Worm (Caenorhabditis elegans): ENCODE measurements around the gene C26E1.2.

C26E1.2 gene

ce11 chrV:13282958-13283357 lies 22.0 kb upstream of the C26E1.2 start:
- TF ChIP-seq attf-6 (GFP tag; IDR thresholded peaks at IDR 0.05) (no peak), hsf-1 (GFP tag; IDR thresholded peaks at IDR 0.05) (no peak)

DNA sequence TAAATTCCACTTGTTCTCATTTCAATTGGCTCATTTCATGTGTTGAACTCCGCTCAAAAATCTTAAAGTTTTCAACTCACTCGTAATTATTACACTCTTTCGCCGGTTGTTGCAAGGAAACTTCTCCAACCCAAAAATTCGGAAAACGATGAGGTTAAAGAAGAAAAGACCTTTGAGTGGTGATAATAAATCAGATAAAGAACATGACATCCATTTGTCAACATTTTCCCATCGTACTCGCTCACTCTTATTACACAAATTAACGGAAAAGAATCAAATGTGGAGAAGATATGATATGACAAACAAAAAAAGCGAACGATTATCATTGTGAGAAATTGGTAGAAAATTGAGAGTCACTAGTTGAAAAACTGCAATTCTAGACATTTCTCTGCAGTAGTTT lies 19.7 kb upstream of the C26E1.2 start:
- TF ChIP-seq ztf-26 (tag; optimal IDR thresholded peaks at IDR 0.05) (no peak), snpc-3.4 (tag; optimal IDR thresholded peaks at IDR 0.05) (no peak)

DNA sequence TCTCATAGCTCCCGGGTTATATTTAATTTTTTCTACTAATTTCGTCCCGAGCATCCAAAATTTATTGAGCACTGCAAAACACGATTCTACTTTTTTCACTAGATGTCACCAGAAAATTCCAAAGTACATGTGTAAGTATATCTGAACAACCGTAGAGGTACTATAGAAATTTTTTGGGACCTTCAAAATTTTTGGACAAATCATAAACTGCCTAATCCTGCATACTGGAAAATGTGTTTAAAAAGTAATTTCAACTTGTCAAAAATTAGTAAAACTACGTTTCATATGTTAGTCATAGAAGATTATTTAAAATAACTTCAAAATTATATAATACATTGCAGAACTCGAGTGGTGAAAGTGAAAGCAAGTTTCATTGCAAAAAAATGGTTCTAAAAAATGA lies 18.4 kb upstream of the C26E1.2 start:
- TF ChIP-seq egl-18 (GFP tag; IDR thresholded peaks at IDR 0.05) (no peak), mes-4 (tag; optimal IDR thresholded peaks at IDR 0.05) (no peak), somi-1 (GFP tag; optimal IDR thresholded peaks at IDR 0.05) (no peak), cebp-2 (GFP tag; IDR thresholded peaks at IDR 0.05) (no peak), ccch-3 (GFP tag; optimal IDR thresholded peaks at IDR 0.05) (no peak), B0019.2 (GFP tag; conservative IDR thresholded peaks at IDR 0.05) (no peak), hlh-26 (GFP tag; conservative IDR thresholded peaks at IDR 0.05) (no peak), nhr-90 (tag; optimal IDR thresholded peaks at IDR 0.05) (no peak)

DNA sequence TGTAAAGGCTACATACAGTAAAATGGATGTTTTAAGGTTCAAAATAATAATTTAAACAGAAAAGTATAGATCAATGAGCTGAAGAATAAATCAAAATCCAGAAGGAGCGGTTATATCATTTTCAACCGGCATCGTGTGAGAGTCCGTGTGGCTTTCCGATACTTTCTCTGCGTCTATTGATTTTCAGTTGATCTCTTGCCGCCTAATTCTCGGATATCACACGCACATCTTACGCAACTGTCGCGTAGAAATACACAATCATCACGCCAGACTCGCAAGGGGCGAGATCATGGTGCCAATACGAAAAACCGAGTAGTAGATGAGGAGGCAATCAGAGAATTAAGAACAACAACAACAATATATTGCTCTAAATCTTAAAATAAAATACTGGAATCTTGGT lies 16.1 kb upstream of the C26E1.2 start:
- TF ChIP-seq F55B11.4 (tag; optimal IDR thresholded peaks at IDR 0.05; ENCODE audit: borderline replicate concordance, insufficient read depth) (no peak), hmg-1.2 (GFP tag; IDR thresholded peaks at IDR 0.05) (peak; percentile 56; the same call in 1 of the 2 replicates)

DNA sequence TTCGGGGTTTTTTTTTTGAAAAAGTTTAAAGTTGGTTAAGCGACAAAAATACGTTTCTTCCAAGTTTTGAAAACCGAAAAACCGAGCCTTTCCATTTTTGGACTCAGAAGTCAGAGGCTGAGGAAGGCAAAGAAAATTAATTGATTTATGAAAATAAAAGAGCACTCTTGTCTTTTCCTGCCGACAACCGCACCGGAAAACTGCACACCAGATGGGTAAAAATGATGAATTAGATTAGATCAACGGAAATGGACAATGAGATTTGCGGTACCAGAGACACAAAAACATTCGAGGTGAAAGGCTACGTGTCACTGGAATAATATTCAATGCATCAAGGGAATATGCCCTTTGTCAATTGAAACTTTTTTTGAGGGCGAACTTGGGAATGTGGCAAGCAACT lies 10.4 kb upstream of the C26E1.2 start:
- TF ChIP-seq lir-1 (GFP tag; conservative IDR thresholded peaks at IDR 0.05): no peak
- no peak for TF ChIP-seq atf-7 (tag; optimal IDR thresholded peaks at IDR 0.05)
- TF ChIP-seq F52B5.7 (tag; optimal IDR thresholded peaks at IDR 0.05): no peak
- no peak for TF ChIP-seq efl-1 (GFP tag; optimal IDR thresholded peaks at IDR 0.05)
- TF ChIP-seq T26A5.8 (tag; optimal IDR thresholded peaks at IDR 0.05): no peak
- no peak for TF ChIP-seq dox-1 (GFP tag; IDR thresholded peaks at IDR 0.05)

ce11 chrV:13295859-13296258 lies 9.1 kb upstream of the C26E1.2 start, which contains the start of gene uig-1:
TSS of gene uig-1 (minus strand) at chrV:13295978.
- TF ChIP-seq rpc-1 (optimal IDR thresholded peaks at IDR 0.05): no peak
- TF ChIP-seq rpc-1 (tag; optimal IDR thresholded peaks at IDR 0.05): no peak
- no peak for TF ChIP-seq xnd-1 (tag; optimal IDR thresholded peaks at IDR 0.05)
- no peak for TF ChIP-seq lin-26 (GFP tag; IDR thresholded peaks at IDR 0.05)
- no peak for TF ChIP-seq B0035.1 (tag; optimal IDR thresholded peaks at IDR 0.05)
- no peak for TF ChIP-seq K11D2.4 (GFP tag; IDR thresholded peaks at IDR 0.05)
- no peak for TF ChIP-seq aptf-2 (GFP tag; conservative IDR thresholded peaks at IDR 0.05)
- TF ChIP-seq sea-2 (GFP tag; IDR thresholded peaks at IDR 0.05): no peak
- no peak for TF ChIP-seq nhr-27 (tag; optimal IDR thresholded peaks at IDR 0.05)
- TF ChIP-seq zfh-2 (GFP tag; conservative IDR thresholded peaks at IDR 0.05): no peak
- TF ChIP-seq attf-3 (GFP tag; conservative IDR thresholded peaks at IDR 0.05): no peak
- no peak for TF ChIP-seq T26A5.8 (tag; optimal IDR thresholded peaks at IDR 0.05)
- TF ChIP-seq Y56A3A.18 (GFP tag; IDR thresholded peaks at IDR 0.05): no peak
- TF ChIP-seq egl-18 (GFP tag; IDR thresholded peaks at IDR 0.05): no peak
- no peak for TF ChIP-seq athp-1 (tag; optimal IDR thresholded peaks at IDR 0.05)
- TF ChIP-seq F57A8.1 (GFP tag; optimal IDR thresholded peaks at IDR 0.05): no peak
- TF ChIP-seq attf-6 (GFP tag; IDR thresholded peaks at IDR 0.05): no peak
- TF ChIP-seq attf-5 (GFP tag; optimal IDR thresholded peaks at IDR 0.05): no peak
